Worm (Caenorhabditis elegans): ENCODE results near the gene trpp-6.

ce11 chrV:10011623-10012022, 19.9 kb downstream of the trpp-6 start, which contains the start of gene lea-1:
- no peak for TF ChIP-seq B0310.2 (tag; optimal IDR thresholded peaks at IDR 0.05)
- no peak for TF ChIP-seq ama-1 (optimal IDR thresholded peaks at IDR 0.05)
- no peak for TF ChIP-seq F13C5.2 (tag; optimal IDR thresholded peaks at IDR 0.05)
- no peak for TF ChIP-seq pes-1 (GFP tag; IDR thresholded peaks at IDR 0.05)
- TF ChIP-seq tbx-11 (GFP tag; IDR thresholded peaks at IDR 0.05) = no peak
- no peak for TF ChIP-seq hmbx-1 (tag; optimal IDR thresholded peaks at IDR 0.05)
- no peak for TF ChIP-seq tbx-37 (GFP tag; conservative IDR thresholded peaks at IDR 0.05)

Data from whole organism, early embryonic.